Worm (Caenorhabditis elegans): ENCODE results near the gene Y17D7B.3.

Y17D7B.3 gene

DNA sequence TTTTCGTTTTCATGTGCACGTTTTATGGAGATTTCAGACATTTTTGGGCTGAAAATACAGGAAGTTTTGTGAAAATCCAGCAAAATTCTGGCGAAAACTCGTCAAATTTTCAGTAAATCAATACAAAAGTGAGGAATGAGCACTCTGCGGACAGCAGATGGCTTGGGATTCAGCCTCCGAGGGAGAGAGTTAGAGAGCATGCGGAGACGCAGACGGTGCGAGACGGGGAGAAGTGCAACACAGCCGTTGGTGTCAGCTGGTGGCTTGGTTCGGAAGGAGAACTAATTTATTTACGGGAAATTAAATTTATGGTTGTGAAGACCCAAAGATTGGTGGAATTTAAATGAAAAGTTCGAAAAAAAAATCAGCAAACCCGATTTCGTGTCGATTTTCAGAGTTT is 22.0 kb upstream of the Y17D7B.3 start, which contains the start of gene C54E10.6:
C54E10.6 (minus strand) TSS at position 109 of the 400 bp plus-strand sequence.
- TF ChIP-seq flh-1 (GFP tag; optimal IDR thresholded peaks at IDR 0.05) (no peak), lin-13 (tag; optimal IDR thresholded peaks at IDR 0.05) (no peak), mls-2 (tag; optimal IDR thresholded peaks at IDR 0.05) (no peak), unc-62 (GFP tag; optimal IDR thresholded peaks at IDR 0.05) (peak; percentile 23), elt-1 (tag; optimal IDR thresholded peaks at IDR 0.05; ENCODE audit: borderline replicate concordance, insufficient read depth) (no peak), ham-2 (GFP tag; optimal IDR thresholded peaks at IDR 0.05) (no peak), blmp-1 (tag; optimal IDR thresholded peaks at IDR 0.05) (no peak), M03D4.4 (tag; optimal IDR thresholded peaks at IDR 0.05) (no peak), ceh-43 (GFP tag; optimal IDR thresholded peaks at IDR 0.05) (no peak), sem-2 (GFP tag; optimal IDR thresholded peaks at IDR 0.05) (no peak), ztf-11 (tag; optimal IDR thresholded peaks at IDR 0.05) (no peak), drap-1 (GFP tag; optimal IDR thresholded peaks at IDR 0.05) (no peak), zip-8 (tag; optimal IDR thresholded peaks at IDR 0.05) (no peak), mep-1 (tag; optimal IDR thresholded peaks at IDR 0.05) (peak; percentile 10), bed-3 (GFP tag; optimal IDR thresholded peaks at IDR 0.05) (no peak), pha-4 (tag; optimal IDR thresholded peaks at IDR 0.05) (no peak), ceh-83 (GFP tag; optimal IDR thresholded peaks at IDR 0.05) (no peak), ceh-39 (tag; optimal IDR thresholded peaks at IDR 0.05) (no peak), mab-5 (tag; optimal IDR thresholded peaks at IDR 0.05) (no peak), elt-3 (tag; optimal IDR thresholded peaks at IDR 0.05) (no peak), nhr-76 (tag; optimal IDR thresholded peaks at IDR 0.05) (no peak), sptf-1 (tag; optimal IDR thresholded peaks at IDR 0.05) (no peak), nhr-28 (tag; optimal IDR thresholded peaks at IDR 0.05) (no peak), unc-39 (tag; optimal IDR thresholded peaks at IDR 0.05) (no peak), nhr-2 (tag; optimal IDR thresholded peaks at IDR 0.05) (no peak), lsy-2 (tag; optimal IDR thresholded peaks at IDR 0.05) (no peak), cnd-1 (tag; optimal IDR thresholded peaks at IDR 0.05) (peak; percentile 80), tbx-8 (GFP tag; optimal IDR thresholded peaks at IDR 0.05) (no peak), hlh-1 (tag; optimal IDR thresholded peaks at IDR 0.05) (peak; percentile 95), snpc-4 (tag; optimal IDR thresholded peaks at IDR 0.05) (no peak), nhr-12 (tag; optimal IDR thresholded peaks at IDR 0.05) (no peak), lin-32 (GFP tag; optimal IDR thresholded peaks at IDR 0.05) (peak; percentile 73), ces-1 (GFP tag; optimal IDR thresholded peaks at IDR 0.05) (peak; percentile 96), unc-120 (tag; optimal IDR thresholded peaks at IDR 0.05; ENCODE audit: poor library complexity, severe bottlenecking) (peak; percentile 12), nhr-237 (tag; optimal IDR thresholded peaks at IDR 0.05) (no peak)

DNA sequence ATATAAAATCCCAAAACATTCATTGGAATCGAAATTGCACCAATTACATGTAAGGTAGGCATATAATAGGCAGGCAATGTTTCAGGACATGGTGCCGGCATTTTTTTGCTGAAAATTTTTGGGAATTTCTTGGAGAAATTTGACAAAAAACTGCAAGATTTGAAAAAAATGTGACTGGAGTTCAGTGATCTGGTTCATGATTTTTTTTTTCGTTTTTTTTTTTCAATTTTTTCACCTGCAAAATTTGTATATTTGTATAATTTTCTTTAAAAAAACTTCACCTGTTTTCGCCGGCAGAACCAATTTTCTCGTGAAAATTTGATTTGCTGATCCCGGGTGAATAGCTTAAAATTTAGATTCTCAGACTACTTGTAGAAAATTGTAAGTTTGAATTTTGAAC is 19.8 kb upstream of the Y17D7B.3 start, which contains the start of gene sri-10:
sri-10 (minus strand) TSS at position 101 of the 400 bp plus-strand sequence.
- TF ChIP-seq ceh-39 (tag; optimal IDR thresholded peaks at IDR 0.05) (no peak), sem-2 (GFP tag; optimal IDR thresholded peaks at IDR 0.05) (no peak), hlh-1 (tag; optimal IDR thresholded peaks at IDR 0.05) (no peak), mls-2 (tag; optimal IDR thresholded peaks at IDR 0.05) (no peak), lsy-2 (tag; optimal IDR thresholded peaks at IDR 0.05) (no peak), pha-4 (tag; optimal IDR thresholded peaks at IDR 0.05) (no peak), sptf-1 (tag; optimal IDR thresholded peaks at IDR 0.05) (no peak), lin-32 (GFP tag; optimal IDR thresholded peaks at IDR 0.05) (no peak), tbx-8 (GFP tag; optimal IDR thresholded peaks at IDR 0.05) (no peak), bed-3 (GFP tag; optimal IDR thresholded peaks at IDR 0.05) (no peak), ceh-43 (GFP tag; optimal IDR thresholded peaks at IDR 0.05) (no peak), nhr-2 (tag; optimal IDR thresholded peaks at IDR 0.05) (no peak), nhr-28 (tag; optimal IDR thresholded peaks at IDR 0.05) (no peak), unc-120 (tag; optimal IDR thresholded peaks at IDR 0.05; ENCODE audit: poor library complexity, severe bottlenecking) (no peak), zip-8 (tag; optimal IDR thresholded peaks at IDR 0.05) (no peak)

DNA sequence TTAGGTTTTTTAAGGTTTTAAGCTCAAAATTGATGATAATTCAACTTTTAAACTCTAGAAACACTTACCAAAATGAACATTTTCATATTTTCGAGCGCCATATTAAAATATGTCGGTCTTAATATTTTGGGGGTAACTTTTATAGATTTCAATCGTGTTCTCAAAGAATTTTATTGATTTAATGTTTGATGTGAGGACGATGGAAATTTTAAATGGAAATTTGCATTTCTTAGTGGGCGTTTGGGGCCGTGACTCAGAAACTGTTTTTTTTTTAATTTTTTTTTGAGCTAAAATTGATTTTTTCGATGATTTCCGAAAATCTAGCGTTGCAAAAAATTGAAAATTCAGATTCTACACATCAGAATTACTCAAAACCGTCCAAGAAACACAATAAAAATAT is 16.7 kb upstream of the Y17D7B.3 start, which contains the start of gene C54E10.10:
C54E10.10 (minus strand) TSS at position 101 of the 400 bp plus-strand sequence.
- TF ChIP-seq ceh-39 (tag; optimal IDR thresholded peaks at IDR 0.05) (no peak), mls-2 (tag; optimal IDR thresholded peaks at IDR 0.05) (no peak), M03D4.4 (tag; optimal IDR thresholded peaks at IDR 0.05) (no peak), lin-32 (GFP tag; optimal IDR thresholded peaks at IDR 0.05) (no peak), nhr-2 (tag; optimal IDR thresholded peaks at IDR 0.05) (no peak), unc-62 (GFP tag; optimal IDR thresholded peaks at IDR 0.05) (no peak), ham-2 (GFP tag; optimal IDR thresholded peaks at IDR 0.05) (no peak), flh-1 (GFP tag; optimal IDR thresholded peaks at IDR 0.05) (no peak), tbx-8 (GFP tag; optimal IDR thresholded peaks at IDR 0.05) (no peak), pha-4 (tag; optimal IDR thresholded peaks at IDR 0.05) (no peak), bed-3 (GFP tag; optimal IDR thresholded peaks at IDR 0.05) (no peak), sptf-1 (tag; optimal IDR thresholded peaks at IDR 0.05) (no peak), mep-1 (tag; optimal IDR thresholded peaks at IDR 0.05) (no peak), elt-1 (tag; optimal IDR thresholded peaks at IDR 0.05; ENCODE audit: borderline replicate concordance, insufficient read depth) (no peak)

Data from whole organism, mixed stage, embryonic.